Fruit fly (Drosophila melanogaster) whole organism, embryonic: ENCODE data around the gene CG15336.
A peak's percentile ranks its signal among the peaks of the same experiment; 100 is the strongest.

Experiments
- CG11504 ChIP-seq: fragments of 200-800 bp; sonication (Bioruptor generic); optimal IDR thresholded peaks from 3 replicates; lab custom pipeline; 2019; ENCODE audit warnings: missing biosample characterization, mild to moderate bottlenecking, missing genetic modification characterization, moderate library complexity
- CG1603 ChIP-seq: fragments of 200-800 bp; sonication (Bioruptor generic); optimal IDR thresholded peaks from 2 replicates; lab custom pipeline; 2019; ENCODE audit warnings: missing biosample characterization, mild to moderate bottlenecking, missing genetic modification characterization, moderate library complexity
- CG16863 ChIP-seq: fragments of 200-800 bp; sonication (Bioruptor generic); optimal IDR thresholded peaks from 3 replicates; lab custom pipeline; 2016; ENCODE audit warnings: missing biosample characterization, missing genetic modification characterization
- CG31441 ChIP-seq: fragments of 200-800 bp; sonication (Bioruptor generic); IDR thresholded peaks from 2 replicates; pipeline ENCODE4 v1.3.6; 2022; ENCODE audit warnings: missing biosample characterization, missing genetic modification characterization
- CG9876 ChIP-seq: fragments of 200-800 bp; sonication (Bioruptor generic); optimal IDR thresholded peaks from 2 replicates; lab custom pipeline; 2016; ENCODE audit warnings: missing biosample characterization, missing genetic modification characterization
- GATAe ChIP-seq: fragments of 200-800 bp; sonication (Bioruptor generic); conservative IDR thresholded peaks from 2 replicates; pipeline ENCODE4 v1.3.6; 2022; ENCODE audit warnings: missing biosample characterization, missing genetic modification characterization
- esg ChIP-seq: fragments of 200-800 bp; sonication (Bioruptor generic); conservative IDR thresholded peaks from 2 replicates; pipeline ENCODE4 v1.3.6; 2022; ENCODE audit warnings: missing biosample characterization, missing genetic modification characterization
- psq ChIP-seq: fragments of 200-800 bp; sonication (Bioruptor generic); optimal IDR thresholded peaks from 2 replicates; lab custom pipeline; 2017; ENCODE audit warnings: missing biosample characterization, missing genetic modification characterization
- pzg ChIP-seq: fragments of 200-800 bp; sonication (Bioruptor generic); optimal IDR thresholded peaks from 3 replicates; lab custom pipeline; 2018; ENCODE audit warnings: missing biosample characterization, mild to moderate bottlenecking, missing genetic modification characterization, moderate library complexity
- ranshi ChIP-seq: fragments of 200-800 bp; sonication (Bioruptor generic); IDR thresholded peaks from 2 replicates; pipeline ENCODE4 v1.3.6; 2022; ENCODE audit warnings: missing biosample characterization, missing genetic modification characterization
- vnd ChIP-seq: fragments of 200-800 bp; sonication (Bioruptor generic); IDR thresholded peaks from 3 replicates; pipeline ENCODE4 v1.3.6; 2022; ENCODE audit warnings: missing biosample characterization, missing genetic modification characterization; ENCODE audit not compliant: partially characterized antibody

- no peak for TF ChIP-seq CG16863 (GFP tag; lab: Kevin White, UChicago)
- no peak for TF ChIP-seq vnd (GFP tag; lab: Robert Waterston, UW)
- TF ChIP-seq GATAe (GFP tag; lab: Robert Waterston, UW) = no peak
- no peak for TF ChIP-seq ranshi (GFP tag; lab: Robert Waterston, UW)
- TF ChIP-seq pzg (GFP tag; lab: Kevin White, UChicago) = peak; percentile 59
- TF ChIP-seq psq (GFP tag; lab: Kevin White, UChicago) = no peak
- no peak for TF ChIP-seq CG11504
- no peak for TF ChIP-seq CG9876
- TF ChIP-seq CG31441 (GFP tag; lab: Robert Waterston, UW) = no peak
- TF ChIP-seq CG1603 (tag; lab: Kevin White, UChicago) = peak; percentile 42
- no peak for TF ChIP-seq esg (GFP tag; lab: Robert Waterston, UW)
These were observed 31.9 kb upstream of the CG15336 start, which contains the start of gene Gclc for dm6 chrX:8115717-8116311.
